Fruit fly (Drosophila melanogaster) whole organism, embryonic: Measurements from ENCODE around the gene AstC.

Source experiments
- Abd-B ChIP-seq: fragments of 200-800 bp; sonication (Bioruptor generic); optimal IDR thresholded peaks from 2 replicates; lab custom pipeline; 2018; ENCODE audit warnings: missing biosample characterization, mild to moderate bottlenecking, missing genetic modification characterization, moderate library complexity
- Atf3 ChIP-seq: fragments of 200-800 bp; sonication (Bioruptor generic); optimal IDR thresholded peaks from 3 replicates; lab custom pipeline; 2016; ENCODE audit warnings: missing biosample characterization, missing genetic modification characterization
- Bteb2 ChIP-seq: fragments of 200-800 bp; sonication (Bioruptor generic); optimal IDR thresholded peaks from 2 replicates; lab custom pipeline; 2016; ENCODE audit warnings: missing biosample characterization, missing genetic modification characterization
- CG11085 ChIP-seq: fragments of 200-800 bp; sonication (Bioruptor generic); IDR thresholded peaks from 2 replicates; pipeline ENCODE4 v1.3.6; 2022; ENCODE audit warnings: missing biosample characterization, missing genetic modification characterization
- CG11247 ChIP-seq: fragments of 200-800 bp; sonication (Bioruptor generic); IDR thresholded peaks from 2 replicates; pipeline ENCODE4 v1.3.6; 2022; ENCODE audit warnings: missing biosample characterization, missing genetic modification characterization
- CG1233 ChIP-seq: fragments of 200-800 bp; sonication (Bioruptor generic); optimal IDR thresholded peaks from 4 replicates; lab custom pipeline; 2018; ENCODE audit warnings: missing biosample characterization, mild to moderate bottlenecking, missing genetic modification characterization
- CG13775 ChIP-seq: fragments of 200-800 bp; sonication (Bioruptor generic); optimal IDR thresholded peaks from 3 replicates; lab custom pipeline; 2017; ENCODE audit warnings: missing biosample characterization, mild to moderate bottlenecking, missing genetic modification characterization
- CG13894 ChIP-seq: fragments of 200-800 bp; sonication (Bioruptor generic); optimal IDR thresholded peaks from 3 replicates; lab custom pipeline; 2018; ENCODE audit warnings: missing biosample characterization, mild to moderate bottlenecking, missing genetic modification characterization, moderate library complexity
- CG14050 ChIP-seq: fragments of 200-800 bp; sonication (Bioruptor generic); IDR thresholded peaks from 3 replicates; pipeline ENCODE4 v1.3.6; 2022; ENCODE audit warnings: missing biosample characterization, missing genetic modification characterization
- CG14441 ChIP-seq: fragments of 200-800 bp; sonication (Bioruptor generic); IDR thresholded peaks from 2 replicates; pipeline ENCODE4 v1.3.6; 2022; ENCODE audit warnings: missing biosample characterization, missing genetic modification characterization
- CG14667 ChIP-seq: fragments of 200-800 bp; sonication (Bioruptor generic); IDR thresholded peaks from 2 replicates; pipeline ENCODE4 v1.3.6; 2022; ENCODE audit warnings: missing biosample characterization, missing genetic modification characterization
- CG2678 ChIP-seq: fragments of 200-800 bp; sonication (Bioruptor generic); optimal IDR thresholded peaks from 3 replicates; lab custom pipeline; 2019; ENCODE audit warnings: missing biosample characterization, mild to moderate bottlenecking, missing genetic modification characterization, moderate library complexity
- CG31388 ChIP-seq: fragments of 200-800 bp; sonication (Bioruptor generic); optimal IDR thresholded peaks from 2 replicates; lab custom pipeline; 2016; ENCODE audit warnings: missing biosample characterization, missing genetic modification characterization
- CG32772 ChIP-seq: fragments of 200-800 bp; sonication (Bioruptor generic); IDR thresholded peaks from 2 replicates; pipeline ENCODE4 v1.3.6; 2022; ENCODE audit warnings: missing biosample characterization, missing genetic modification characterization
- CG3281 ChIP-seq: fragments of 200-800 bp; sonication (Bioruptor generic); optimal IDR thresholded peaks from 3 replicates; lab custom pipeline; 2017; ENCODE audit warnings: missing biosample characterization, mild to moderate bottlenecking, missing genetic modification characterization
- CG43689 ChIP-seq: fragments of 200-800 bp; sonication (Bioruptor generic); IDR thresholded peaks from 2 replicates; pipeline ENCODE4 v1.3.6; 2022; ENCODE audit warnings: missing biosample characterization, missing genetic modification characterization
- CG4404 ChIP-seq: fragments of 200-800 bp; sonication (Bioruptor generic); IDR thresholded peaks from 2 replicates; pipeline ENCODE4 v1.3.6; 2022; ENCODE audit warnings: missing biosample characterization, missing genetic modification characterization
- CG6683 ChIP-seq: fragments of 200-800 bp; sonication (Bioruptor generic); optimal IDR thresholded peaks from 2 replicates; lab custom pipeline; 2017; ENCODE audit warnings: missing biosample characterization, mild to moderate bottlenecking, missing genetic modification characterization, missing genetic modification reagents
- Camta ChIP-seq: fragments of 200-800 bp; sonication (Bioruptor generic); optimal IDR thresholded peaks from 2 replicates; lab custom pipeline; 2016; ENCODE audit warnings: missing biosample characterization, missing genetic modification characterization
- Dfd ChIP-seq, 2 experiments: fragments of >200 bp; optimal IDR thresholded peaks; 2 replicates each; lab custom pipeline; 2017; ENCODE audit warnings: missing biosample characterization in 2 of 2, missing genetic modification characterization in 2 of 2
- Doc2 ChIP-seq: fragments of 200-800 bp; sonication (Bioruptor generic); IDR thresholded peaks from 2 replicates; pipeline ENCODE4 v1.3.6; 2022; ENCODE audit warnings: missing biosample characterization, missing genetic modification characterization
- HLH4C ChIP-seq: fragments of 200-800 bp; sonication (Bioruptor generic); IDR thresholded peaks from 3 replicates; pipeline ENCODE4 v1.3.6; 2022; ENCODE audit warnings: missing biosample characterization, missing genetic modification characterization; ENCODE audit not compliant: partially characterized antibody
- Hey ChIP-seq: fragments of 200-800 bp; sonication (Bioruptor generic); optimal IDR thresholded peaks from 3 replicates; lab custom pipeline; 2018; ENCODE audit warnings: missing biosample characterization, mild to moderate bottlenecking, missing genetic modification characterization
- Kr ChIP-seq: fragments of 200-800 bp; sonication (Bioruptor generic); optimal IDR thresholded peaks from 2 replicates; lab custom pipeline; 2017; ENCODE audit warnings: missing biosample characterization, mild to moderate bottlenecking, missing genetic modification characterization
- MTF-1 ChIP-seq: fragments of 200-800 bp; sonication (Bioruptor generic); optimal IDR thresholded peaks from 2 replicates; lab custom pipeline; 2018; ENCODE audit warnings: missing biosample characterization, mild to moderate bottlenecking, missing genetic modification characterization, borderline replicate concordance
- Med ChIP-seq: fragments of 200-800 bp; sonication (Bioruptor generic); peaks from one replicate; lab custom pipeline; 2016; ENCODE audit warnings: missing biosample characterization, missing genetic modification characterization, mild to moderate bottlenecking, inconsistent platforms, moderate library complexity
- Nf-YC ChIP-seq: fragments of 200-800 bp; optimal IDR thresholded peaks from 3 replicates; lab custom pipeline; 2019; ENCODE audit warnings: missing biosample characterization, mild to moderate bottlenecking, missing genetic modification characterization, moderate library complexity
- Opbp ChIP-seq: fragments of 200-800 bp; sonication (Bioruptor generic); IDR thresholded peaks from 3 replicates; pipeline ENCODE4 v1.3.6; 2022; ENCODE audit warnings: missing biosample characterization, missing genetic modification characterization; ENCODE audit not compliant: partially characterized antibody
- Vsx1 ChIP-seq: fragments of 200-800 bp; sonication (Bioruptor generic); optimal IDR thresholded peaks from 2 replicates; lab custom pipeline; 2017; ENCODE audit warnings: missing biosample characterization, mild to moderate bottlenecking, missing genetic modification characterization, missing genetic modification reagents
- ase ChIP-seq: fragments of 200-800 bp; sonication (Bioruptor generic); IDR thresholded peaks from 3 replicates; pipeline ENCODE4 v1.3.6; 2022; ENCODE audit warnings: missing biosample characterization, missing genetic modification characterization
- fru ChIP-seq: fragments of >200 bp; optimal IDR thresholded peaks from 2 replicates; lab custom pipeline; 2017
- nerfin-2 ChIP-seq: fragments of 200-800 bp; sonication (Bioruptor generic); IDR thresholded peaks from 2 replicates; pipeline ENCODE4 v1.3.6; 2022; ENCODE audit warnings: missing biosample characterization, missing genetic modification characterization; ENCODE audit not compliant: partially characterized antibody
- otp ChIP-seq: fragments of 200-800 bp; sonication (Bioruptor generic); IDR thresholded peaks from 3 replicates; pipeline ENCODE4, ENCODE4 v1.3.6; 2022; ENCODE audit warnings: missing biosample characterization, missing genetic modification characterization
- pb ChIP-seq: fragments of 200-800 bp; sonication (Bioruptor generic); optimal IDR thresholded peaks from 3 replicates; lab custom pipeline; 2016; ENCODE audit warnings: missing biosample characterization, missing genetic modification characterization
- pho ChIP-seq: fragments of 200-800 bp; sonication (Bioruptor generic); optimal IDR thresholded peaks from 2 replicates; lab custom pipeline; 2016; ENCODE audit warnings: missing biosample characterization, missing genetic modification characterization
- rib ChIP-seq: fragments of 200-800 bp; sonication (Bioruptor generic); IDR thresholded peaks from 2 replicates; pipeline ENCODE4 v1.3.6; 2022; ENCODE audit warnings: missing biosample characterization, missing genetic modification characterization
- sisA ChIP-seq: fragments of 200-800 bp; sonication (Bioruptor generic); IDR thresholded peaks from 2 replicates; pipeline ENCODE4 v1.3.6; 2022; ENCODE audit warnings: missing biosample characterization, missing genetic modification characterization
- stwl ChIP-seq: fragments of 200-800 bp; sonication (Bioruptor generic); optimal IDR thresholded peaks from 3 replicates; lab custom pipeline; 2018; ENCODE audit warnings: missing biosample characterization, mild to moderate bottlenecking, missing genetic modification characterization, moderate library complexity
- ttk ChIP-seq: fragments of 200-800 bp; sonication (Bioruptor generic); IDR thresholded peaks from 2 replicates; pipeline ENCODE4 v2.1.2; 2022; ENCODE audit warnings: missing biosample characterization, missing genetic modification characterization
- wdn ChIP-seq: fragments of 200-800 bp; sonication (Bioruptor generic); IDR thresholded peaks from 2 replicates; pipeline ENCODE4 v1.3.6; 2022; ENCODE audit warnings: missing biosample characterization, missing genetic modification characterization
- zen ChIP-seq: fragments of 200-800 bp; sonication (Bioruptor generic); optimal IDR thresholded peaks from 3 replicates; lab custom pipeline; 2018; ENCODE audit warnings: missing biosample characterization, mild to moderate bottlenecking, missing genetic modification characterization, moderate library complexity

AstC gene

DNA sequence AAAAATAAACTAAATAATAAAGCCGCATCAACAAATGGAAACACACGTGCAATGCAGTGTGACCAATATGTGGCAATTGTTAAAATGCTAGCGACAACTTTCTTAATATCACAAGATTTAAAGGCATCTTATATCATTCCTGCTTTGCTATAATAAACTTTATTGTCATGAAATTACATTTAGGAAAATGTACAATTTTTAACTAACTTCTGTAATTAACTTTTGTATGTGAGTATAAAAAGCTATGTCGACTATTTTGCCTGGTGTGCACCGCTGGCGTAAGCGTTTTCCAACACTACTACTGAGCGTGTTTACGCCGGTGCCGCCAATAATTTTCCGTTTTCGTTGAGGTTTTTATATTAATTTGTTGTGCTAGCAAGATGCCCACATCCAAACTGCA is 42.3 kb upstream of the AstC start, which contains the start of the genes Csl4 and Nup160 (continued):
- TF ChIP-seq CG14441 (peak; percentile 70), CG43689 (GFP tag; lab: Robert Waterston, UW) (no peak; the same call in 1 of the 2 replicates), fru (no peak), ase (GFP tag; lab: Robert Waterston, UW) (peak; percentile 66; the same call in 2 of the 3 replicates), CG31388 (GFP tag; lab: Kevin White, UChicago) (peak; percentile 42), Doc2 (GFP tag; lab: Robert Waterston, UW) (no peak), Nf-YC (tag; lab: Kevin White, UChicago) (no peak), sisA (GFP tag; lab: Robert Waterston, UW) (peak; percentile 61), MTF-1 (GFP tag; lab: Kevin White, UChicago) (no peak), CG14050 (peak; percentile 52; the same call in 2 of the 3 replicates), wdn (GFP tag; lab: Robert Waterston, UW) (peak; percentile 56; the same call in 1 of the 2 replicates), CG13894 (no peak), Camta (GFP tag; lab: Kevin White, UChicago) (peak; percentile 68), Dfd (GFP tag; optimal IDR thresholded peaks at IDR 0.05; lab: Kevin White, UChicago) (no peak), CG14667 (GFP tag; lab: Robert Waterston, UW) (0 out of 2 replicates have a peak, but pooled peaks have one; percentile 34), CG13775 (GFP tag; lab: Kevin White, UChicago) (peak; percentile 79), CG32772 (GFP tag; lab: Robert Waterston, UW) (peak; percentile 64), CG1233 (GFP tag; lab: Kevin White, UChicago) (peak; percentile 24), Hey (tag; lab: Kevin White, UChicago) (no peak), pb (peak; percentile 55), nerfin-2 (GFP tag; lab: Robert Waterston, UW) (no peak), zen (tag; lab: Kevin White, UChicago) (peak; percentile 68), Abd-B (GFP tag; lab: Kevin White, UChicago) (peak; percentile 65), CG11247 (peak; percentile 72), CG2678 (tag; lab: Kevin White, UChicago) (no peak), Opbp (GFP tag; lab: Robert Waterston, UW) (peak; percentile 52; the same call in 2 of the 3 replicates), HLH4C (GFP tag; lab: Robert Waterston, UW) (no peak), Vsx1 (GFP tag; lab: Kevin White, UChicago) (no peak), pho (GFP tag; lab: Kevin White, UChicago) (peak; percentile 85), Bteb2 (GFP tag; lab: Kevin White, UChicago) (peak; percentile 88), rib (GFP tag; lab: Robert Waterston, UW) (peak; percentile 59; the same call in 1 of the 2 replicates), CG11085 (GFP tag; lab: Robert Waterston, UW) (peak; percentile 48), CG6683 (GFP tag; lab: Kevin White, UChicago) (peak; percentile 40), Kr (no peak), stwl (tag; lab: Kevin White, UChicago) (peak; percentile 79), otp (0 out of 3 replicates have a peak, but pooled peaks have one; percentile 62), Atf3 (GFP tag; lab: Kevin White, UChicago) (peak; percentile 56)

DNA sequence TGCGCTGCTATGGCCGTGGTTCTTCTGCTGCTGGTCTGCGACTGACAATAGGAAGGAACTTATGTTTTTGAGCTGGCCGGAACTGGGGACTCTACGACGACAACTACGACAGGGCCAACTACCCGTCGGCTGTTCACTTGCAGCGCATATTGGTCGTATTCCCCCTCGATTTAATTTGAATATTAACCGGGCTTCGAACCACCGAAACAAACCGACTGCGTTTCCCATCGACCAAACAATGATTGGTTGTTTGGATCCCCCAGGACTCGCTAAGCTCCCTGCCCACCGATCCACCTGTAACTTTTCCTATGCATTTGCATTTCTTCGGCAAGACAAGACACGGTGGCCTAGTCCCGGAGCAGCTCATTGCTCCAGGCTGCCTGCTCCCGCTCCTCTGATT is 40.4 kb upstream of the AstC start, which contains the start of gene Dnaaf4:
Dnaaf4 (minus strand) TSS at position 101 of the 400 bp plus-strand sequence.
- no peak for TF ChIP-seq CG3281 (GFP tag; lab: Kevin White, UChicago)
- TF ChIP-seq nerfin-2 (GFP tag; lab: Robert Waterston, UW) = 0 out of 2 replicates have a peak, but pooled peaks have one; percentile 23
- TF ChIP-seq ttk (GFP tag; lab: Robert Waterston, UW) = 0 out of 2 replicates have a peak, but pooled peaks have one; percentile 12
- TF ChIP-seq Med (GFP tag; lab: Kevin White, UChicago) = peak; percentile 31
- no peak for TF ChIP-seq CG1233 (GFP tag; lab: Kevin White, UChicago)
- TF ChIP-seq CG4404 (GFP tag; lab: Robert Waterston, UW) = no peak
